Fruit fly (Drosophila melanogaster) whole organism, embryonic: ENCODE data around the gene CG10866.
A peak's percentile ranks its signal among the peaks of the same experiment; 100 is the strongest.

ENCODE experiments used
- Abd-B ChIP-seq: fragments of 200-800 bp; sonication (Bioruptor generic); optimal IDR thresholded peaks from 2 replicates; lab custom pipeline; 2018; ENCODE audit warnings: missing biosample characterization, mild to moderate bottlenecking, missing genetic modification characterization, moderate library complexity
- Ada2b ChIP-seq: fragments of 200-800 bp; sonication (Bioruptor generic); IDR thresholded peaks from 2 replicates; pipeline ENCODE4 v1.3.6; 2022; ENCODE audit warnings: missing biosample characterization, missing genetic modification characterization
- B-H1 ChIP-seq: fragments of 200-800 bp; sonication (Bioruptor generic); IDR thresholded peaks from 3 replicates; pipeline ENCODE4 v1.3.6; 2022; ENCODE audit warnings: missing biosample characterization, missing genetic modification characterization
- Bteb2 ChIP-seq: fragments of 200-800 bp; sonication (Bioruptor generic); optimal IDR thresholded peaks from 2 replicates; lab custom pipeline; 2016; ENCODE audit warnings: missing biosample characterization, missing genetic modification characterization
- CG11093 ChIP-seq: fragments of 200-800 bp; sonication (Bioruptor generic); IDR thresholded peaks from 3 replicates; pipeline ENCODE4 v1.3.6; 2022; ENCODE audit warnings: missing biosample characterization, missing genetic modification characterization
- CG11247 ChIP-seq: fragments of 200-800 bp; sonication (Bioruptor generic); IDR thresholded peaks from 2 replicates; pipeline ENCODE4 v1.3.6; 2022; ENCODE audit warnings: missing biosample characterization, missing genetic modification characterization
- CG12769 ChIP-seq: fragments of 200-800 bp; sonication (Bioruptor generic); optimal IDR thresholded peaks from 2 replicates; lab custom pipeline; 2019; ENCODE audit warnings: missing biosample characterization, mild to moderate bottlenecking, missing genetic modification characterization, moderate library complexity
- CG13775 ChIP-seq: fragments of 200-800 bp; sonication (Bioruptor generic); optimal IDR thresholded peaks from 3 replicates; lab custom pipeline; 2017; ENCODE audit warnings: missing biosample characterization, mild to moderate bottlenecking, missing genetic modification characterization
- CG13894 ChIP-seq: fragments of 200-800 bp; sonication (Bioruptor generic); optimal IDR thresholded peaks from 3 replicates; lab custom pipeline; 2018; ENCODE audit warnings: missing biosample characterization, mild to moderate bottlenecking, missing genetic modification characterization, moderate library complexity
- CG16813 ChIP-seq: fragments of 200-800 bp; sonication (Bioruptor generic); IDR thresholded peaks from 3 replicates; pipeline ENCODE4 v1.3.6; 2022; ENCODE audit warnings: missing biosample characterization, missing genetic modification characterization; ENCODE audit not compliant: partially characterized antibody
- CG1792 ChIP-seq: fragments of 200-800 bp; sonication (Bioruptor generic); optimal IDR thresholded peaks from 2 replicates; lab custom pipeline; 2016; ENCODE audit warnings: missing biosample characterization, missing genetic modification characterization
- CG18619 ChIP-seq: fragments of 200-800 bp; sonication (Bioruptor generic); optimal IDR thresholded peaks from 3 replicates; lab custom pipeline; 2017; ENCODE audit warnings: missing biosample characterization, mild to moderate bottlenecking, missing genetic modification characterization
- CG2129 ChIP-seq: fragments of 200-800 bp; sonication (Bioruptor generic); IDR thresholded peaks from 2 replicates; pipeline ENCODE4 v1.3.6; 2022; ENCODE audit warnings: missing biosample characterization, missing genetic modification characterization; ENCODE audit not compliant: partially characterized antibody
- CG2199 ChIP-seq: fragments of 200-800 bp; sonication (Bioruptor generic); IDR thresholded peaks from 3 replicates; pipeline ENCODE4 v1.3.6; 2022; ENCODE audit warnings: missing biosample characterization, missing genetic modification characterization
- CG2678 ChIP-seq: fragments of 200-800 bp; sonication (Bioruptor generic); optimal IDR thresholded peaks from 3 replicates; lab custom pipeline; 2019; ENCODE audit warnings: missing biosample characterization, mild to moderate bottlenecking, missing genetic modification characterization, moderate library complexity
- CG43689 ChIP-seq: fragments of 200-800 bp; sonication (Bioruptor generic); IDR thresholded peaks from 2 replicates; pipeline ENCODE4 v1.3.6; 2022; ENCODE audit warnings: missing biosample characterization, missing genetic modification characterization
- CG6791 ChIP-seq: fragments of 200-800 bp; sonication (Bioruptor generic); IDR thresholded peaks from 3 replicates; pipeline ENCODE4 v1.3.6; 2022; ENCODE audit warnings: missing biosample characterization, missing genetic modification characterization; ENCODE audit not compliant: partially characterized antibody
- CG6854 ChIP-seq: fragments of 200-800 bp; sonication (Bioruptor generic); optimal IDR thresholded peaks from 3 replicates; lab custom pipeline; 2017; ENCODE audit warnings: missing biosample characterization, mild to moderate bottlenecking, missing genetic modification characterization
- CG7271 ChIP-seq: fragments of 200-800 bp; sonication (Bioruptor generic); optimal IDR thresholded peaks from 2 replicates; lab custom pipeline; 2018; ENCODE audit warnings: missing biosample characterization, mild to moderate bottlenecking, missing genetic modification characterization, moderate library complexity
- CG7745 ChIP-seq: fragments of 200-800 bp; sonication (Bioruptor generic); optimal IDR thresholded peaks from 2 replicates; lab custom pipeline; 2018; ENCODE audit warnings: missing biosample characterization, mild to moderate bottlenecking, missing genetic modification characterization, moderate library complexity
- CG8089 ChIP-seq: fragments of 200-800 bp; sonication (Bioruptor generic); optimal IDR thresholded peaks from 3 replicates; lab custom pipeline; 2016; ENCODE audit warnings: missing biosample characterization, missing genetic modification characterization
- CTCF ChIP-seq: fragments of 200-800 bp; sonication (Bioruptor generic); optimal IDR thresholded peaks from 2 replicates; lab custom pipeline; 2017; ENCODE audit warnings: missing biosample characterization, mild to moderate bottlenecking, missing genetic modification characterization, moderate library complexity
- Dip2 ChIP-seq: fragments of 200-800 bp; sonication (Bioruptor generic); IDR thresholded peaks from 2 replicates; pipeline ENCODE4 v1.3.6; 2022; ENCODE audit warnings: missing biosample characterization, missing genetic modification characterization
- Dip3 ChIP-seq: fragments of 200-800 bp; sonication (Bioruptor generic); optimal IDR thresholded peaks from 3 replicates; lab custom pipeline; 2016; ENCODE audit warnings: missing biosample characterization, missing genetic modification characterization
- Meics ChIP-seq: fragments of 200-800 bp; sonication (Bioruptor generic); optimal IDR thresholded peaks from 2 replicates; lab custom pipeline; 2017; ENCODE audit warnings: missing biosample characterization, mild to moderate bottlenecking, missing genetic modification characterization
- NFAT ChIP-seq: fragments of 200-800 bp; sonication (Bioruptor generic); IDR thresholded peaks from 2 replicates; pipeline ENCODE4 v1.3.6; 2022; ENCODE audit warnings: missing biosample characterization, missing genetic modification characterization
- Nf-YB ChIP-seq: fragments of 200-800 bp; sonication (Bioruptor generic); optimal IDR thresholded peaks from 3 replicates; lab custom pipeline; 2019; ENCODE audit warnings: missing biosample characterization, mild to moderate bottlenecking, missing genetic modification characterization, moderate library complexity
- Oaz ChIP-seq: fragments of 200-800 bp; sonication (Bioruptor generic); IDR thresholded peaks from 2 replicates; pipeline ENCODE4 v1.3.6; 2022; ENCODE audit warnings: missing biosample characterization, missing genetic modification characterization
- Ptx1 ChIP-seq: fragments of 200-800 bp; sonication (Bioruptor generic); IDR thresholded peaks from 2 replicates; pipeline ENCODE4 v1.3.6; 2022; ENCODE audit warnings: missing biosample characterization, missing genetic modification characterization
- Sry-β ChIP-seq: fragments of 200-800 bp; sonication (Bioruptor generic); optimal IDR thresholded peaks from 2 replicates; lab custom pipeline; 2018; ENCODE audit warnings: missing biosample characterization, mild to moderate bottlenecking, missing genetic modification characterization, moderate library complexity
- abd-A ChIP-seq: fragments of 200-800 bp; sonication (Bioruptor generic); optimal IDR thresholded peaks from 3 replicates; lab custom pipeline; 2019; ENCODE audit warnings: missing biosample characterization, mild to moderate bottlenecking, missing genetic modification characterization, moderate library complexity
- ac ChIP-seq: fragments of 200-800 bp; sonication (Bioruptor generic); optimal IDR thresholded peaks from 3 replicates; lab custom pipeline; 2017; ENCODE audit warnings: missing biosample characterization, mild to moderate bottlenecking, missing genetic modification characterization
- amos ChIP-seq: fragments of 200-800 bp; sonication (Bioruptor generic); IDR thresholded peaks from 2 replicates; pipeline ENCODE4 v1.3.6; 2022; ENCODE audit warnings: missing biosample characterization, missing genetic modification characterization; ENCODE audit not compliant: partially characterized antibody
- ato ChIP-seq: fragments of 200-800 bp; sonication (Bioruptor generic); IDR thresholded peaks from 2 replicates; pipeline ENCODE4 v1.3.6; 2022; ENCODE audit warnings: missing biosample characterization, missing genetic modification characterization; ENCODE audit not compliant: partially characterized antibody
- chif ChIP-seq, 2 experiments: fragments of 200-800 bp; sonication (Bioruptor generic); optimal IDR thresholded peaks; 3 replicates each; lab custom pipeline; 2016; ENCODE audit warnings: missing biosample characterization in 2 of 2, missing genetic modification characterization in 2 of 2
- dati ChIP-seq: fragments of 200-800 bp; sonication (Bioruptor generic); IDR thresholded peaks from 2 replicates; pipeline ENCODE4 v1.3.6; 2022; ENCODE audit warnings: missing biosample characterization, missing genetic modification characterization
- disco-r ChIP-seq: fragments of 200-800 bp; sonication (Bioruptor generic); optimal IDR thresholded peaks from 2 replicates; lab custom pipeline; 2016; ENCODE audit warnings: missing biosample characterization, missing genetic modification characterization
- dpn ChIP-seq, 2 experiments: fragments of 200-800 bp; sonication (Bioruptor generic); optimal IDR thresholded peaks; 3 replicates each; lab custom pipeline; 2016; ENCODE audit warnings: missing biosample characterization in 2 of 2, missing genetic modification characterization in 2 of 2
- grn ChIP-seq: fragments of 200-800 bp; sonication (Bioruptor generic); optimal IDR thresholded peaks from 3 replicates; lab custom pipeline; 2017; ENCODE audit warnings: missing biosample characterization, missing genetic modification characterization
- gt ChIP-seq: fragments of 200-800 bp; sonication (Bioruptor generic); IDR thresholded peaks from 2 replicates; pipeline ENCODE4 v1.3.6; 2022; ENCODE audit warnings: missing biosample characterization, missing genetic modification characterization
- lmd ChIP-seq: fragments of 200-800 bp; sonication (Bioruptor generic); IDR thresholded peaks from 2 replicates; pipeline ENCODE4 v1.3.6; 2022; ENCODE audit warnings: missing biosample characterization, missing genetic modification characterization
- mirr ChIP-seq: fragments of 200-800 bp; sonication (Bioruptor generic); optimal IDR thresholded peaks from 3 replicates; lab custom pipeline; 2018; ENCODE audit warnings: missing biosample characterization, mild to moderate bottlenecking, missing genetic modification characterization
- scrt ChIP-seq: fragments of 200-800 bp; sonication (Bioruptor generic); optimal IDR thresholded peaks from 2 replicates; lab custom pipeline; 2018; ENCODE audit warnings: missing biosample characterization, mild to moderate bottlenecking, missing genetic modification characterization, moderate library complexity
- sima ChIP-seq: fragments of 200-800 bp; sonication (Bioruptor generic); optimal IDR thresholded peaks from 2 replicates; lab custom pipeline; 2016; ENCODE audit warnings: missing biosample characterization, missing genetic modification characterization
- sisA ChIP-seq: fragments of 200-800 bp; sonication (Bioruptor generic); IDR thresholded peaks from 2 replicates; pipeline ENCODE4 v1.3.6; 2022; ENCODE audit warnings: missing biosample characterization, missing genetic modification characterization
- sr ChIP-seq: fragments of 200-800 bp; sonication (Bioruptor generic); IDR thresholded peaks from 3 replicates; pipeline ENCODE4 v1.3.6; 2022; ENCODE audit warnings: missing biosample characterization, missing genetic modification characterization
- unc-4 ChIP-seq: fragments of 200-800 bp; sonication (Bioruptor generic); IDR thresholded peaks from 2 replicates; pipeline ENCODE4 v1.3.6; 2022; ENCODE audit warnings: missing biosample characterization, missing genetic modification characterization; ENCODE audit not compliant: partially characterized antibody
- usp ChIP-seq: fragments of >200 bp; optimal IDR thresholded peaks from 2 replicates; lab custom pipeline; 2017; ENCODE audit warnings: missing biosample characterization, missing genetic modification characterization
- vnd ChIP-seq: fragments of 200-800 bp; sonication (Bioruptor generic); IDR thresholded peaks from 3 replicates; pipeline ENCODE4 v1.3.6; 2022; ENCODE audit warnings: missing biosample characterization, missing genetic modification characterization; ENCODE audit not compliant: partially characterized antibody
- wdn ChIP-seq: fragments of 200-800 bp; sonication (Bioruptor generic); IDR thresholded peaks from 2 replicates; pipeline ENCODE4 v1.3.6; 2022; ENCODE audit warnings: missing biosample characterization, missing genetic modification characterization
- zfh1 ChIP-seq: fragments of 200-800 bp; sonication (Bioruptor generic); IDR thresholded peaks from 3 replicates; pipeline ENCODE4 v1.3.6; 2022; ENCODE audit warnings: missing biosample characterization, missing genetic modification characterization

The CG10866 gene

dm6 chr3L:3977622-3978355, 40.0 kb upstream of the CG10866 start (continued):
- TF ChIP-seq sisA (GFP tag; lab: Robert Waterston, UW) (no peak), sr (GFP tag; lab: Robert Waterston, UW) (no peak), abd-A (tag; lab: Kevin White, UChicago) (no peak), usp (GFP tag; lab: Kevin White, UChicago) (no peak), Ptx1 (GFP tag; lab: Robert Waterston, UW) (no peak), amos (GFP tag; lab: Robert Waterston, UW) (no peak), ato (GFP tag; lab: Robert Waterston, UW) (no peak), Dip2 (GFP tag; lab: Robert Waterston, UW) (no peak), CG1792 (GFP tag; lab: Kevin White, UChicago) (no peak), CG11093 (GFP tag; lab: Robert Waterston, UW) (no peak), lmd (GFP tag; lab: Robert Waterston, UW) (no peak), unc-4 (no peak), vnd (GFP tag; lab: Robert Waterston, UW) (no peak), sima (no peak), CG2129 (no peak), chif (GFP tag; optimal IDR thresholded peaks at IDR 0.05; lab: Kevin White, UChicago) (peak in 1 of 2 experiments; percentile 56), scrt (no peak), ac (GFP tag; lab: Kevin White, UChicago) (peak; percentile 40), zfh1 (GFP tag; lab: Robert Waterston, UW) (0 out of 3 replicates have a peak, but pooled peaks have one; percentile 20), CG2678 (tag; lab: Kevin White, UChicago) (peak; percentile 11), Sry-β (no peak), Ada2b (GFP tag; lab: Robert Waterston, UW) (no peak), dpn (GFP tag; optimal IDR thresholded peaks at IDR 0.05; lab: Kevin White, UChicago) (no peak), dati (GFP tag; lab: Robert Waterston, UW) (no peak), wdn (GFP tag; lab: Robert Waterston, UW) (no peak), CG16813 (GFP tag; lab: Robert Waterston, UW) (no peak), Abd-B (no peak), CG7271 (tag; lab: Kevin White, UChicago) (no peak), mirr (GFP tag; lab: Kevin White, UChicago) (no peak), Meics (no peak), CG13894 (tag; lab: Kevin White, UChicago) (no peak), CG18619 (no peak), CG6791 (GFP tag; lab: Robert Waterston, UW) (no peak), grn (GFP tag; lab: Kevin White, UChicago) (no peak), Bteb2 (no peak), Oaz (no peak), disco-r (no peak), gt (no peak), CG6854 (no peak), Nf-YB (GFP tag; lab: Kevin White, UChicago) (peak; percentile 2), CG8089 (no peak), CG43689 (GFP tag; lab: Robert Waterston, UW) (no peak), CG11247 (GFP tag; lab: Robert Waterston, UW) (no peak), CG7745 (tag; lab: Kevin White, UChicago) (no peak), CG12769 (no peak), B-H1 (no peak), CG2199 (GFP tag; lab: Robert Waterston, UW) (no peak), CTCF (no peak), CG13775 (peak; percentile 27), NFAT (GFP tag; lab: Robert Waterston, UW) (no peak), Dip3 (GFP tag; lab: Kevin White, UChicago) (no peak)
